Worm (Caenorhabditis elegans): ENCODE data around the gene set-2.
A peak's percentile ranks its signal among the peaks of the same experiment; 100 is the strongest.

Gene set-2

ce11 chrIII:4900260-4900659, 29.7 kb downstream of the set-2 start, which contains the start of gene tag-340:
TSS of gene tag-340 (plus strand) at chrIII:4900508.
- TF ChIP-seq C08G9.2 (tag; optimal IDR thresholded peaks at IDR 0.05): no peak
- TF ChIP-seq hlh-8 (tag; optimal IDR thresholded peaks at IDR 0.05): no peak
- no peak for TF ChIP-seq tbx-2 (tag; optimal IDR thresholded peaks at IDR 0.05)
- no peak for TF ChIP-seq ceh-18 (tag; optimal IDR thresholded peaks at IDR 0.05)
- no peak for TF ChIP-seq hlh-30 (tag; optimal IDR thresholded peaks at IDR 0.05; ENCODE audit: insufficient read depth)
- TF ChIP-seq F13H6.1 (tag; optimal IDR thresholded peaks at IDR 0.05): no peak
- no peak for TF ChIP-seq unc-3 (GFP tag; conservative IDR thresholded peaks at IDR 0.05)
- no peak for TF ChIP-seq unc-3 (tag; optimal IDR thresholded peaks at IDR 0.05)
- no peak for TF ChIP-seq ceh-14 (tag; optimal IDR thresholded peaks at IDR 0.05)
- no peak for TF ChIP-seq nhr-232 (tag; optimal IDR thresholded peaks at IDR 0.05)
- no peak for TF ChIP-seq unc-86 (tag; optimal IDR thresholded peaks at IDR 0.05)

- TF ChIP-seq unc-86 (tag; optimal IDR thresholded peaks at IDR 0.05) (peak; percentile 54), ceh-6 (GFP tag; optimal IDR thresholded peaks at IDR 0.05) (peak; percentile 53), syd-9 (tag; optimal IDR thresholded peaks at IDR 0.05) (peak; percentile 70), fkh-6 (tag; optimal IDR thresholded peaks at IDR 0.05) (peak; percentile 54), nhr-11 (tag; optimal IDR thresholded peaks at IDR 0.05) (no peak), Y22D7AL.16 (tag; optimal IDR thresholded peaks at IDR 0.05) (no peak), pqm-1 (tag; optimal IDR thresholded peaks at IDR 0.05) (peak; percentile 77), ceh-19 (GFP tag; optimal IDR thresholded peaks at IDR 0.05) (peak; percentile 56), ama-1 (optimal IDR thresholded peaks at IDR 0.05) (no peak), fax-1 (tag; optimal IDR thresholded peaks at IDR 0.05) (no peak), eyg-1 (tag; optimal IDR thresholded peaks at IDR 0.05) (peak; percentile 25), hlh-6 (tag; optimal IDR thresholded peaks at IDR 0.05) (peak; percentile 37), unc-3 (GFP tag; conservative IDR thresholded peaks at IDR 0.05) (0 out of 2 replicates have a peak, but pooled peaks have one; percentile 37), unc-3 (tag; optimal IDR thresholded peaks at IDR 0.05) (peak; percentile 85), ets-4 (tag; optimal IDR thresholded peaks at IDR 0.05) (peak; percentile 99), hlh-13 (GFP tag; optimal IDR thresholded peaks at IDR 0.05) (no peak), dmd-4 (tag; optimal IDR thresholded peaks at IDR 0.05; ENCODE audit: borderline replicate concordance) (peak; percentile 85), lim-6 (tag; optimal IDR thresholded peaks at IDR 0.05) (peak; percentile 79), unc-55 (GFP tag; optimal IDR thresholded peaks at IDR 0.05) (peak; percentile 94), sox-2 (GFP tag; IDR thresholded peaks at IDR 0.05) (no peak; the same call in 1 of the 2 replicates), fkh-10 (GFP tag; optimal IDR thresholded peaks at IDR 0.05) (peak; percentile 72), ztf-16 (tag; optimal IDR thresholded peaks at IDR 0.05) (peak; percentile 15), odd-2 (tag; optimal IDR thresholded peaks at IDR 0.05) (no peak), hlh-15 (tag; optimal IDR thresholded peaks at IDR 0.05) (no peak), rnt-1 (tag; optimal IDR thresholded peaks at IDR 0.05) (peak; percentile 98), ceh-31 (tag; optimal IDR thresholded peaks at IDR 0.05) (peak; percentile 98), elt-4 (tag; optimal IDR thresholded peaks at IDR 0.05) (no peak), ceh-45 (GFP tag; IDR thresholded peaks at IDR 0.05) (no peak), pha-2 (tag; optimal IDR thresholded peaks at IDR 0.05) (peak; percentile 43), C08G9.2 (tag; optimal IDR thresholded peaks at IDR 0.05) (peak; percentile 60), zip-5 (tag; optimal IDR thresholded peaks at IDR 0.05) (no peak), pros-1 (tag; optimal IDR thresholded peaks at IDR 0.05) (peak; percentile 92), ceh-22 (tag; optimal IDR thresholded peaks at IDR 0.05) (peak; percentile 41), npax-4 (tag; optimal IDR thresholded peaks at IDR 0.05) (no peak), pag-3 (tag; optimal IDR thresholded peaks at IDR 0.05; ENCODE audit: borderline replicate concordance) (no peak), madf-2 (tag; optimal IDR thresholded peaks at IDR 0.05) (peak; percentile 63), K09A11.1 (tag; optimal IDR thresholded peaks at IDR 0.05; ENCODE audit: insufficient read depth) (peak; percentile 33), gmeb-2 (tag; optimal IDR thresholded peaks at IDR 0.05) (peak; percentile 10), C38D4.7 (GFP tag; optimal IDR thresholded peaks at IDR 0.05) (no peak), ceh-48 (tag; optimal IDR thresholded peaks at IDR 0.05) (peak; percentile 23), lin-11 (tag; optimal IDR thresholded peaks at IDR 0.05) (no peak), pax-1 (tag; optimal IDR thresholded peaks at IDR 0.05) (peak; percentile 45), nfya-1 (tag; optimal IDR thresholded peaks at IDR 0.05) (peak; percentile 97), hlh-8 (tag; optimal IDR thresholded peaks at IDR 0.05) (peak; percentile 40), hlh-30 (tag; optimal IDR thresholded peaks at IDR 0.05; ENCODE audit: insufficient read depth) (peak; percentile 98), nhr-232 (tag; optimal IDR thresholded peaks at IDR 0.05) (no peak), ceh-34 (tag; optimal IDR thresholded peaks at IDR 0.05) (peak; percentile 95)
Observed at ce11 chrIII:4899728-4900127, 30.3 kb downstream of the set-2 start.
